Worm (Caenorhabditis elegans) whole organism, late embryonic: ENCODE measurements around the gene icl-1.

ENCODE experiments used
- K09A11.1 ChIP-seq: sonication (generic microtip); optimal IDR thresholded peaks from 2 replicates; lab custom pipeline; 2017; ENCODE audit warnings: antibody characterized with exemption, mild to moderate bottlenecking, missing genetic modification characterization, missing compliant biosample characterization; ENCODE audit not compliant: insufficient read depth
- Y22D7AL.16 ChIP-seq: sonication (generic microtip); optimal IDR thresholded peaks from 2 replicates; lab custom pipeline; 2016; ENCODE audit warnings: missing genetic modification characterization, missing compliant biosample characterization
- ama-1 ChIP-seq: fragments of 150-350 bp; optimal IDR thresholded peaks from 2 replicates; lab custom pipeline; 2014
- ceh-18 ChIP-seq: sonication (generic microtip); optimal IDR thresholded peaks from 2 replicates; lab custom pipeline; 2016; ENCODE audit warnings: missing genetic modification characterization, missing compliant biosample characterization
- ceh-22 ChIP-seq: sonication (generic microtip); optimal IDR thresholded peaks from 2 replicates; lab custom pipeline; 2017; ENCODE audit warnings: missing biosample characterization, missing genetic modification characterization
- ceh-30 ChIP-seq: fragments of 150-350 bp; optimal IDR thresholded peaks from 2 replicates; lab custom pipeline; 2014; ENCODE audit warnings: missing biosample characterization, missing genetic modification characterization
- ceh-34 ChIP-seq: sonication (generic microtip); optimal IDR thresholded peaks from 2 replicates; lab custom pipeline; 2016; ENCODE audit warnings: mild to moderate bottlenecking, missing genetic modification characterization, missing compliant biosample characterization
- ceh-45 ChIP-seq: fragments of 200-800 bp; sonication (Bioruptor generic); IDR thresholded peaks from 2 replicates; pipeline ENCODE4 v1.3.6; 2022; ENCODE audit warnings: missing genetic modification reagents, missing genetic modification characterization, missing compliant biosample characterization
- ceh-48 ChIP-seq: sonication (generic microtip); optimal IDR thresholded peaks from 2 replicates; lab custom pipeline; 2016; ENCODE audit warnings: missing genetic modification characterization, inconsistent platforms, missing compliant biosample characterization
- ceh-9 ChIP-seq: sonication (generic microtip); optimal IDR thresholded peaks from 2 replicates; lab custom pipeline; 2016; ENCODE audit warnings: mild to moderate bottlenecking, missing genetic modification characterization, inconsistent platforms, missing compliant biosample characterization
- elt-2 ChIP-seq: sonication (generic microtip); optimal IDR thresholded peaks from 2 replicates; lab custom pipeline; 2016; ENCODE audit warnings: missing genetic modification reagents, missing genetic modification characterization, missing compliant biosample characterization
- elt-4 ChIP-seq: sonication (generic microtip); optimal IDR thresholded peaks from 2 replicates; lab custom pipeline; 2016; ENCODE audit warnings: missing genetic modification characterization, missing compliant biosample characterization
- fax-1 ChIP-seq: sonication (generic microtip); optimal IDR thresholded peaks from 2 replicates; lab custom pipeline; 2016; ENCODE audit warnings: missing genotype, missing genetic modification characterization, missing compliant biosample characterization
- fkh-10 ChIP-seq: fragments of 150-350 bp; optimal IDR thresholded peaks from 2 replicates; lab custom pipeline; 2014; ENCODE audit warnings: missing biosample characterization, missing genetic modification reagents, missing genetic modification characterization
- hlh-30 ChIP-seq: sonication (generic microtip); optimal IDR thresholded peaks from 2 replicates; lab custom pipeline; 2017; ENCODE audit warnings: antibody characterized with exemption, missing genetic modification characterization, missing compliant biosample characterization; ENCODE audit not compliant: insufficient read depth
- hlh-6 ChIP-seq: sonication (generic microtip); optimal IDR thresholded peaks from 2 replicates; lab custom pipeline; 2016; ENCODE audit warnings: missing genotype, missing genetic modification characterization, missing compliant biosample characterization
- hlh-8 ChIP-seq: sonication (generic microtip); optimal IDR thresholded peaks from 2 replicates; lab custom pipeline; 2016; ENCODE audit warnings: missing genotype, missing genetic modification characterization, missing compliant biosample characterization
- madf-2 ChIP-seq: sonication (generic microtip); optimal IDR thresholded peaks from 2 replicates; lab custom pipeline; 2017; ENCODE audit warnings: missing genetic modification characterization, missing compliant biosample characterization
- nhr-232 ChIP-seq: sonication (generic microtip); optimal IDR thresholded peaks from 2 replicates; lab custom pipeline; 2016; ENCODE audit warnings: missing genetic modification characterization, missing compliant biosample characterization
- npax-4 ChIP-seq: sonication (generic microtip); optimal IDR thresholded peaks from 2 replicates; lab custom pipeline; 2016; ENCODE audit warnings: missing genetic modification characterization, missing compliant biosample characterization
- pqm-1 ChIP-seq: sonication (generic microtip); optimal IDR thresholded peaks from 2 replicates; lab custom pipeline; 2016; ENCODE audit warnings: missing genetic modification characterization, missing compliant biosample characterization
- rnt-1 ChIP-seq: sonication (generic microtip); optimal IDR thresholded peaks from 2 replicates; lab custom pipeline; 2016; ENCODE audit warnings: missing genetic modification characterization, missing compliant biosample characterization
- sox-2 ChIP-seq: fragments of 200-800 bp; sonication (Bioruptor generic); IDR thresholded peaks from 2 replicates; pipeline ENCODE4 v1.3.6; 2022; ENCODE audit warnings: missing genetic modification reagents, missing genetic modification characterization, missing compliant biosample characterization
- syd-9 ChIP-seq: sonication (generic microtip); optimal IDR thresholded peaks from 2 replicates; lab custom pipeline; 2016; ENCODE audit warnings: mild to moderate bottlenecking, missing genetic modification characterization, moderate library complexity, missing compliant biosample characterization
- tbx-2 ChIP-seq: sonication (generic microtip); optimal IDR thresholded peaks from 2 replicates; lab custom pipeline; 2016; ENCODE audit warnings: missing genetic modification characterization, missing compliant biosample characterization
- unc-42 ChIP-seq: sonication (generic microtip); optimal IDR thresholded peaks from 2 replicates; lab custom pipeline; 2016; ENCODE audit warnings: missing genotype, missing genetic modification characterization, missing compliant biosample characterization
- unc-55 ChIP-seq: sonication (generic microtip); optimal IDR thresholded peaks from 2 replicates; lab custom pipeline; 2017; ENCODE audit warnings: missing biosample characterization, missing genetic modification reagents, missing genetic modification characterization

Gene icl-1

DNA sequence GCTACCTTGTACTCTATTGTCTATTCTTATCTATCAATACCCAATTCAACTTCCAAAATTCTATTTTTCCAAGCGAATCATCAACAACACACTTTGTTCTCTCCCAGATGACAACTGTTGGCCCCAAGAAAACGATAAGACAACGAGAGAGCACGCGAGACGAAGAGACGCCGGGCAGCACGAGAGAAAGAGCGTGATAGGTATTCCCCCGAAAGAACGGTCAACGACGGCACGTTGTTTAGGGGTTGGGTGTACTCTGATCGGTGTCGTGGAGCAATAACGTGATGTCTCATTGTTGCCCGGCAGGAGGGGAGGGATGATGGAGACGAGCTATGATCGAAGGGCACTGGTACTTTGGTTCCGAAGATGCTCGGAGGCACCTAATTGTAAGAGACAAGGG lies 3.5 kb upstream of the icl-1 start (continued):
- TF ChIP-seq ama-1 (lab: Kevin White, UChicago): no peak
- no peak for TF ChIP-seq ceh-30
- TF ChIP-seq ceh-22: no peak
- no peak for TF ChIP-seq elt-4 (tag; lab: Kevin White, UChicago)
- peak; percentile 66 for TF ChIP-seq tbx-2 (tag; lab: Kevin White, UChicago)
- TF ChIP-seq rnt-1 (tag; lab: Kevin White, UChicago): peak; percentile 88
- no peak for TF ChIP-seq ceh-45 (GFP tag; lab: Robert Waterston, UW)
- peak; percentile 17 for TF ChIP-seq syd-9 (tag; lab: Kevin White, UChicago)
- TF ChIP-seq ceh-18 (tag; lab: Kevin White, UChicago): peak; percentile 94
- no peak for TF ChIP-seq ceh-9 (tag; lab: Kevin White, UChicago)
- TF ChIP-seq fkh-10: no peak
- TF ChIP-seq fax-1: no peak
- TF ChIP-seq ceh-34 (tag; lab: Kevin White, UChicago): peak; percentile 22
- TF ChIP-seq Y22D7AL.16 (tag; lab: Kevin White, UChicago): no peak
- no peak for TF ChIP-seq ceh-48
- TF ChIP-seq pqm-1 (tag; lab: Kevin White, UChicago): peak; percentile 83
- TF ChIP-seq npax-4 (tag; lab: Kevin White, UChicago): no peak
- TF ChIP-seq hlh-8 (tag; lab: Kevin White, UChicago): no peak
- TF ChIP-seq unc-55 (GFP tag; lab: Kevin White, UChicago): peak; percentile 95
- TF ChIP-seq nhr-232: no peak
- no peak for TF ChIP-seq sox-2 (GFP tag; lab: Robert Waterston, UW)
- TF ChIP-seq K09A11.1 (tag; lab: Kevin White, UChicago): no peak

DNA sequence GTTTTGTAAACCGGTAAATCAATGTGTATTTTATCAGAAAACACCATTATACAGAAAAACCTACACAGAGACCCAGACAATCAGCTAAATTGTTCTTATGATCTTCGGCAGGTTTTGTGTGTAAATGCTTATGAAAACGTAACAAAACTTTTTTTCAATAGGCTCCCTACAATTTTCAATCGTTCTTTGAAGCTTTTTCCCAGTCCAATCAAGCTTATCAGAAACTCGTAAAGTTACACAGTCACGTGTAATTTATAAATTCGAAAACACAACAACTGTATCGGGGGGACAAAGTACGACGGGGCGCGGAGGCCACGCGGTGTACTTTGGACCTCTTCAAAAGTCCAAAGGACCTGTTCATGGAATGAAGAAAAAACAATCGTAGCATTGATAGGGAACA lies 2.4 kb upstream of the icl-1 start:
- TF ChIP-seq hlh-30 (tag; lab: Kevin White, UChicago) (peak; percentile 7), fax-1 (no peak)

DNA sequence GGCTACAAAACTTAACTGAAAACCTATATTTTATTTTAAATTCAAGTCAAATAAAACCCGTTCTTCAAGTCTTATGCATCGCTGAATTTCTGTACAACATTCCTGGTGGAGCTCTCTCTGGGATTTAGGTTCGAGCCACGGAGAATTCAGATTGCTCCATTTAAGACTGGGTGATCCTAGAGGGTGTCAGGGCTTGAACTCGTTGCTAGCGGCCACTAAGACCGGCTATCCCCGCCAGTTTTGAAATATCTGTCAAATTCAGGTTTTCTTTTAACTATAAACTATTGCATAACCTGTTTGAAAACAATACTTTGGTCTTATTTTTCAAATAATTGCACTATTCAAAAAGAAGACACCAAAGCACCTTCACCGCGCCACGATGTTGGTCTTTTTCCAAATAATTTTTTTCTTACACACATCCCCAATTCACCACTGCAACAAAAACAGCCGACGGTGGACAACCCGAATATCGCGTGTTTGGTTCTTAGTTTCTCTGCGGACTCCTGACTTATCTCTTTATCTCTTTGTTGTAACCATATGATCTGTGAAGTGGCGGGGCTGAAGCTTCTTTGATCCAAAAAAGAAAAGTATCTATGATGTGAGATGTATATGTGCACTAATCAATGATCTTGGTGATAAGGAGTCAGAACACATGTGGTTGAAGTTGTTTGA lies 1.2 kb upstream of the icl-1 start:
- TF ChIP-seq hlh-30 (tag; lab: Kevin White, UChicago) (peak; percentile 6), sox-2 (GFP tag; lab: Robert Waterston, UW) (no peak)

DNA sequence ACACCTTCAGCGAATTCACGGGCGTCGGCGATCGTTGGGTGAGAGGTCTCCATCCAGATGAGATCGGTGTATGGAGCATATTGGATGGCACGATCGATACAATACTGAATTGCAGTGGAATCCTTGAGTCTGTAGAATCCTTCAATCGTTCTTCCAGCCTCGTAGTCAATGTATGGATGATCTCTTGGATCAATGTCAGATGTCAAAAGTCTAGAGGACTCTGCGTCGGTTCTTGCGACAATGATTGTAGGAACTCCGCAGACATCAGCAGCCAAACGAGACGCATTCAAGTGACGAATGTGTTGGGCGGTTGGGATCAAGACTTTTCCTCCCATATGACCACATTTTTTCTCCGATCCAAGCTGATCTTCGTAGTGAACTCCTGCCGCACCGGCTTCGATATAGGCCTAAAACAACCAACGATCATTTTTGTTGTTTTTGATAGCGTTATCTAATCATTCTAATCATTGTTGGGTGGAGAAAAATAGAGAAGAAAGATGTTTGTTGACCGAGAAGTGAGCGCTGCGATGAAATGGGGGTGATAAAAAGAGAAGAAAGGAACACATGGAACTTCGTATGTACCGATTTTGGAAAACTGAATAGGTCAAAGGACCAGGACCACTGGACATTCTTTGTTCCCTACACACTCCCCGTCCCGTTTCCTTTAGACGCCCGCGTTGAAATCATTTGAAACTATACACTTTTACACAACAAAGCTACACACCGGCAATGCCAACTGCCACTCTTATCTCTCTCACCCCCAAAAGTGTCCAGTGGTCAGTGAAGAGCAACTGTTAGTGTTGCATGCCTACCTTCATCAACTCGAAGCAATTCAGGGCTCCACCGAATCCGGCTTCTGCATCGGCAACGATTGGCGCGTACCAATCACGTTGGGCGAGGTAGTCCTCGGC lies 976 bp downstream of the icl-1 start:
- TF ChIP-seq elt-2 (tag; lab: Kevin White, UChicago) (peak; percentile 37), madf-2 (no peak)

DNA sequence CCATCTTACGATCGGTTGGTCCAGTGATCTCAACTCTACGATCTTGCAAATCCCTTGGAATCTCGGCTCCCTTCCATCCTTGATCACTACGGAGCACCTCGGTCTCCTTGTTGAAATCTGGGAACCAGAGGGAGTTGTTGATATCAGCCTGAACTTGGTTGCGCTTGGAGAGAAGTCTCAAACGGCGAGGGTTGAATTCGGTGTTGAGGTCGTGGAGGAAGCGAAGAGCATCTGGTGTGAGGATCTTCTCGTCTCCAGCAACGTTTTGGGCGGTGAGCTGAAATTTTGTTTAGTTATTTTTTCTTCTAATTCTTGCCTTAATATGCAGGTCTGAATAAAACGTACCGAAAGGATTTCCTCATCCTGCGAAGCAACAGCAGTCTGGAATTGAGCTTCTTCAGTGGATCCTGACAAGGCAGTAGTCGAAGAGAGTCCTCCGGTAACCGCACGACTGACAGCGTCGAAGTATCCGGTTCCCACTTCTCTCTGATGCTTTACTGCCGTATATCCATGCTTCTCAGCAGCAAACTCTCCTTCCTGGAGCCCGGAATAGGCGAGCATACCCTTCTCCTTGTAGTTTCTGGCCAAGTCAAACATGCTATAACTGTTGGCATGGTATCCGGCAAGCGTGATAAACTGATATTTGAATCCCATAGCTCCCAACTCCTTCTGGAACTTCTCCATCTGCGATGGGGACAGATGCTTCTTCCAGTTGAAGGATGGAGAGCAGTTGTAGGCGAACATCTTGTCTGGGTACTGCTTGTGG lies 1.8 kb downstream of the icl-1 start:
- no peak for TF ChIP-seq hlh-6

DNA sequence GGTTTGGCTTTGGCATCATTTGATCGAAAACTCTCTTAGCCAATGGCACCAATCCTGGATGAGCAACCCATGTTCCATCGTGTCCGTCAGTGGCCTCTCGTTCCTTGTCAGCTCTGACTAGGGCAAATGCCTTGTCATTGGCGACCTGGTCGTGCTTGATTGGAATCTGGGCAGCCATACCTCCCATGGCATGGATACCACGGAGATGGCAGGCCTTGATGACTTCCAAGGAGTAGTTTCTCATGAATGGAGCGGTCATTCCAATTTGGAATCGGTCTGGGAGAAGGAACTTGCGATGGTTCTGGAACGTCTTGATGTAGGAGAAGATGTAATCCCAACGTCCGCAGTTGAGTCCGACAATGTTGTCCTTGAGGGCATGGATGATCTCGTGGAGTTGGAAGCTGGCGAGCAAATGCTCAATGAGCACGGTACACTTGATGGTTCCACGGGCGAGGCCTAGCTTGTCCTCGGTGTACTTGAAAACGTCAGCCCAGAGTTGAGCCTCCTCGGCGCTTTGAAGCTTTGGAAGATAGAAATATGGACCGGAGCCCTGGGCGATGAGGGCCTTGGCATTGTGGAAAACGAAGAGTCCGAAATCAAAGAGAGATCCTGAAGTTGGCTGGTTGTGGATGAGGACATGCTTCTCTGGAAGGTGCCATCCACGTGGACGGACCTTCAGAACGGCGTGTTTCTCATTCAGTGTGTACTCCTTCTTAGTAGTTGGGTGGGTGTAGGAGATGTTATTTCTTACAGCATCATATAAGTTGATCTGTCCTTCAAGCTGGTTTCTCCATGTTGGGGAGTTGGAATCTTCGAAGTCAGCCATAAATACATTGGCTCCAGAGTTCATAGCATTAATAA lies 2.6 kb downstream of the icl-1 start:
- TF ChIP-seq syd-9 (tag; lab: Kevin White, UChicago): peak; percentile 21
- no peak for TF ChIP-seq unc-42 (tag; lab: Kevin White, UChicago)
